Worm (Caenorhabditis elegans): ENCODE data around the gene K02D10.3.
A peak's percentile ranks its signal among the peaks of the same experiment; 100 is the strongest.

Gene K02D10.3

DNA sequence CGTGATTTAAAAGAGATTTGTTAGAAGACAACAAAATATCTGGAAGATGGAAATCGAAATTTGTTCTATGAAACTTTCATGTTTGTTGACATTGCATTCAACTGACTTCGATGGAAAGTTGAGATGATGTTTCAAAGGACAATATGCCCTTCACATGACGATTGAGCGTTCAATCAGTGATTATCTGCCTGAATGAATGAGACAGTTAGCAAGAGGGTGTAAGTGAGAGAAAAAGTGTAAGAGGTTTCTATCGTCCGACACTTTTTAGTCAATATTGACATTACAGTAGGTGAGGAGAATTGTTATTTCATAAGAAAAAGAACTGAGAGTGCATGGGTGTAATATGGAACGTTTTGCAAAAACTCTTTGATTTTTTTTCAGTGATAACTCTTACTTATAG, 38.5 kb downstream of the K02D10.3 start (continued):
- TF ChIP-seq lin-15B (tag; optimal IDR thresholded peaks at IDR 0.05) (no peak), hlh-17 (GFP tag; optimal IDR thresholded peaks at IDR 0.05; ENCODE audit: borderline replicate concordance) (no peak), dsc-1 (tag; optimal IDR thresholded peaks at IDR 0.05) (no peak), ama-1 (optimal IDR thresholded peaks at IDR 0.05) (no peak)

- TF ChIP-seq fkh-8 (tag; optimal IDR thresholded peaks at IDR 0.05) (no peak), blmp-1 (tag; optimal IDR thresholded peaks at IDR 0.05) (peak; percentile 36), ceh-63 (GFP tag; optimal IDR thresholded peaks at IDR 0.05) (no peak), Y116A8C.19 (tag; optimal IDR thresholded peaks at IDR 0.05; ENCODE audit: borderline replicate concordance) (no peak), nhr-71 (tag; optimal IDR thresholded peaks at IDR 0.05) (peak; percentile 45), mef-2 (tag; optimal IDR thresholded peaks at IDR 0.05) (no peak), skn-1 (tag; optimal IDR thresholded peaks at IDR 0.05) (no peak), lin-39 (tag; optimal IDR thresholded peaks at IDR 0.05) (no peak), ceh-90 (tag; optimal IDR thresholded peaks at IDR 0.05) (no peak), swsn-7 (tag; optimal IDR thresholded peaks at IDR 0.05) (no peak), zag-1 (tag; optimal IDR thresholded peaks at IDR 0.05) (no peak), aha-1 (tag; optimal IDR thresholded peaks at IDR 0.05) (no peak), isw-1 (GFP tag; IDR thresholded peaks at IDR 0.05) (no peak), mdl-1 (tag; optimal IDR thresholded peaks at IDR 0.05) (peak in 1 of 2 experiments; percentile 54), xbp-1 (tag; optimal IDR thresholded peaks at IDR 0.05) (no peak), lin-15B (tag; optimal IDR thresholded peaks at IDR 0.05) (no peak), nhr-85 (tag) (no peak), dpl-1 (GFP tag; optimal IDR thresholded peaks at IDR 0.05) (no peak), ztf-4 (tag; optimal IDR thresholded peaks at IDR 0.05) (no peak), nhr-12 (tag; optimal IDR thresholded peaks at IDR 0.05) (no peak), jun-1 (tag; optimal IDR thresholded peaks at IDR 0.05) (no peak), fos-1 (tag; optimal IDR thresholded peaks at IDR 0.05) (no peak), elt-3 (tag; optimal IDR thresholded peaks at IDR 0.05) (peak in 1 of 6 experiments; percentile 54), snpc-4 (tag; optimal IDR thresholded peaks at IDR 0.05) (no peak), C16A3.4 (tag; optimal IDR thresholded peaks at IDR 0.05) (no peak), elt-2 (tag; optimal IDR thresholded peaks at IDR 0.05) (no peak), lin-14 (GFP tag; optimal IDR thresholded peaks at IDR 0.05) (peak; percentile 50), nhr-47 (tag; optimal IDR thresholded peaks at IDR 0.05) (no peak), nhr-90 (tag; optimal IDR thresholded peaks at IDR 0.05; ENCODE audit: poor library complexity) (peak; percentile 12), lin-35 (GFP tag; optimal IDR thresholded peaks at IDR 0.05) (peak in 1 of 2 experiments; percentile 40), snu-23 (GFP tag; optimal IDR thresholded peaks at IDR 0.05) (peak; percentile 30)
These were observed 39.8 kb downstream of the K02D10.3 start for ce11 chrIII:8731973-8732372.

DNA sequence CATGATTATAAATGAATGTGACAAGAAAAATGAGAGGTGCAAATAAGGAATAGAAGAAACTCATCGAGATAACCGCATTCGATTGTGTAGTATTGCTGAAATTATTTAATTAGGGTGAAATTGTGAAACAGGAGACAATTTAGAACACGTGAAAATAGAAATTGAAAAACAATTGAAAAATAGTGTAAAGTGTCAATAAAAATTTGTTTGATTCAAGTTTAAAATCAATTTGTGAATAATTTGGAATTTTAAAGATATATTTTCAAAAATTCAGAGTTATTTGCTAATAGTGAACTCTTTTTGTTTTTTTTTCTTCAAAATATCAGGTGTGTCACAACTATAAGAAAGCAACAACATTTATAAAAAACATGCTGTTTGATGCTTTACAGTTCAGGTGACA, 40.4 kb downstream of the K02D10.3 start, which contains the start of gene ZK370.4:
ZK370.4 (minus strand) TSS at position 101 of the 400 bp plus-strand sequence.
- no peak for TF ChIP-seq fos-1 (tag; optimal IDR thresholded peaks at IDR 0.05)
- TF ChIP-seq efl-1 (optimal IDR thresholded peaks at IDR 0.05), result no peak
- TF ChIP-seq efl-1 (GFP tag; optimal IDR thresholded peaks at IDR 0.05 in 1 of 2), result peak in 1 of 2 experiments; percentile 57

- TF ChIP-seq unc-86 (tag; optimal IDR thresholded peaks at IDR 0.05) (no peak), efl-1 (optimal IDR thresholded peaks at IDR 0.05) (no peak), efl-1 (GFP tag; optimal IDR thresholded peaks at IDR 0.05 in 1 of 2) (peak in 1 of 2 experiments; percentile 64)
These were observed 45.5 kb downstream of the K02D10.3 start for ce11 chrIII:8726019-8726894.
